Worm (Caenorhabditis elegans): Measurements from ENCODE around the gene ttr-47.
"Not testable (repeated sequence)": the region's sequence is repeated elsewhere in the genome, so short reads cannot be mapped to it uniquely, and the experiment has no call there.

The ttr-47 gene

DNA sequence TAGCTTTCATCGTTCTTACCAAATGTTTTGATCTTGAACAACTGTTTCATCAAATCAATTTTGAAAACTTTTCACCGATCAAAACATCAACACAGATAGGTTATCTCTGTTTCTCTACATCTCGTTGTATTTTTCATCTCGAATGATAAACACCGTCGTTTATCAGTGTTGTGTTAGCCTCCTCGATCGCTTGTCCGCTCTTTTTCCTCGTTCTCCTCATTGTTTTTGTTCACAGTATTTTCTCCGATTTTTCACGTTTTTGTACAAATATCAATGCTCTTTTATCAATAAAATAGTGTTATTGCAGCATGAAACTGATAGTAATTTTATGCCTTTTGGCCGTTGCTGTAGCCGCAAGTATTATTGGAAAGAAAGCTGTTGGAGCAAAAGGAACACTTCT lies at the start of gene ttr-47:
TSS of gene ttr-47 (plus strand) at position 308 of the 400 bp plus-strand sequence.
- TF ChIP-seq snu-23 (GFP tag; optimal IDR thresholded peaks at IDR 0.05): peak; percentile 16
- TF ChIP-seq nhr-71 (tag; optimal IDR thresholded peaks at IDR 0.05): peak; percentile 36
- TF ChIP-seq lsy-2 (tag; optimal IDR thresholded peaks at IDR 0.05): peak in 1 of 2 experiments; percentile 6
- TF ChIP-seq lin-39 (tag; optimal IDR thresholded peaks at IDR 0.05): no peak
- TF ChIP-seq nhr-84 (tag; optimal IDR thresholded peaks at IDR 0.05): no peak
- peak; percentile 15 for TF ChIP-seq blmp-1 (tag; optimal IDR thresholded peaks at IDR 0.05)
- TF ChIP-seq nhr-90 (tag; optimal IDR thresholded peaks at IDR 0.05; ENCODE audit: poor library complexity): no peak
- TF ChIP-seq lir-3 (tag; optimal IDR thresholded peaks at IDR 0.05; ENCODE audit: poor library complexity): no peak
- TF ChIP-seq lin-14 (GFP tag; optimal IDR thresholded peaks at IDR 0.05): peak; percentile 73
- TF ChIP-seq elt-3 (tag; optimal IDR thresholded peaks at IDR 0.05): peak in 1 of 6 experiments; percentile 32
- no peak for TF ChIP-seq ceh-82 (tag; optimal IDR thresholded peaks at IDR 0.05)
- peak; percentile 52 for TF ChIP-seq nhr-85 (tag)
- peak; percentile 19 for TF ChIP-seq rnt-1 (tag; optimal IDR thresholded peaks at IDR 0.05)
- TF ChIP-seq elt-2 (tag; optimal IDR thresholded peaks at IDR 0.05): peak; percentile 68

DNA sequence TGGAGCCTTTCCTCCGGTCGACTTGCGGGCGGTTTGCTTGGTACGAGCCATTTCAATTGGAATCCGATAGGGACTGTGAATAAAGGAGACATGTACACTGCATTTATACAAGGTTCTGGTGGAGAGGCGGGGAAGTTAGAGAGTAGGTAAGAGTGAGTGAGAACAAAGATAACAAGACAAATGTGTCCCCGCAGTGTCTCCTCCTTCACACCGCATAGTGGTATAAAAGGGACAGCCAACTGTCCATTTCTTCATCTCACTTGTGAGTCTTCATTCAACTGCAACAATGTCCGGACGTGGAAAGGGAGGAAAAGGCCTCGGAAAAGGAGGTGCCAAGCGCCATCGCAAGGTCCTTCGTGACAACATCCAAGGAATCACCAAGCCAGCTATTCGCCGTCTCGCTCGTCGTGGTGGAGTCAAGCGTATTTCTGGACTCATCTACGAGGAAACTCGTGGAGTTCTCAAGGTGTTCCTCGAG lies 24.9 kb upstream of the ttr-47 start, which contains the start of the genes his-17 and his-18:
TSS of gene his-17 (minus strand) at position 51 of the 478 bp plus-strand sequence.
TSS of gene his-18 (plus strand) at position 287 of the 478 bp plus-strand sequence.
- not testable (repeated sequence) for TF ChIP-seq egl-27 (tag; optimal IDR thresholded peaks at IDR 0.05); lin-35 (GFP tag; optimal IDR thresholded peaks at IDR 0.05); ceh-90 (tag; optimal IDR thresholded peaks at IDR 0.05)

DNA sequence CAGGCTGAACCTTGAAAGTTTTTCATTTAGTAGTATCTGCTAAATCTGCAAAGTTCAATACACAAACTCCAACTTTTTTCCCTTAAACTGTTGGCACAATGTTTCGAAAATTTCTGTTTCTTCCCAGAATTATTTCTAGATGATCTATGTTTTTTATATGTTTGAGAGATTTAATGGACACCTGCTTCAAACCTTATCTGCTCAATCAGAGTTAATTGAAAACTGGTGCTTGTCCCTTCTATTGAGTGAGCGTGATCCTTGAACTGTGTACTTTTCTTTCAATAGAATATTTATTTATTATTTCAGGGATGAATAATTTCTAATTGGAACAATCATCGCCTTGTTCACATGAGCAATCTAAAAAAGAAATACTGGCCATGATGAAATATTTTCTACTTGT lies 24.1 kb upstream of the ttr-47 start, which contains the start of gene frpr-13:
TSS of gene frpr-13 (plus strand) at position 301 of the 400 bp plus-strand sequence.
- TF ChIP-seq ces-1 (GFP tag; optimal IDR thresholded peaks at IDR 0.05) (no peak), lin-14 (GFP tag; optimal IDR thresholded peaks at IDR 0.05) (peak; percentile 8)

DNA sequence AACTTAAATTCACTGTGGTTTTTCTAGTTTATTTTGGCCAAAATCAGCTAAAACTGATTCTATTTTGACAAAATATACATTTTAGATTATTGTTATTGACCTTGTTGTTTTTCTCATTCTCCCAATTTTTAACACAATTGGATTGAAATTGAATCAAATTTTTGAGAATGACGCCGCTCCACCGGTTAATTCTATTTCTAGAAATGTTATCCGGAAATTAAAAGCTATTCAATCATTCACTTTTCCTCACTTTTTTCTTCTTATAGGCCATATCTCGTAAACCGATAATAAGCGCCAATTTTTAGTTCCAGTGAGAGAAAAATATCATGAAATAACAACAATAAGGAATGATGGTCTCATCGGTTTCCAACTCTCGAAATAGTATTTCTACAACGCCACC lies 20.2 kb upstream of the ttr-47 start, which contains the start of gene frpr-12:
TSS of gene frpr-12 (plus strand) at position 301 of the 400 bp plus-strand sequence.
- TF ChIP-seq nhr-20 (tag; optimal IDR thresholded peaks at IDR 0.05): no peak
- TF ChIP-seq ets-5 (GFP tag; IDR thresholded peaks at IDR 0.05): no peak
- TF ChIP-seq hlh-4 (tag; optimal IDR thresholded peaks at IDR 0.05): no peak

DNA sequence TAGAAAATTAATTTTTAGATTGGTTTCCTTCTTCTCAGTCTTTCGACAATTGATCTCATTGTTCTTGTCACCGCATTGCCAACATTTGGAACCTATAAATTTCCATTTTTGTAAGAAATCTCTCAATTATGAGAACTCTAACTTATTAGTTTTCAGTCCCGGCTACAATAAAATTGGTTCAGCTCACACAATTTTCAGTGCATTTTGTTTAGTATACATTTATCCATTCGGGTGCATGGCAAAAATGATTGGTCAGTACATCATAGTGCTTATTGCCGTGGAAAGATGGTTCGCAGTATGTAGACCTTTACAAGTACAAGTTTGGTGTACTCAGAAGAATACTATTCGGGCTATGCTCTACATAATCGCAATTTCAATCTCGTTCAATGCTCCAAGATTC lies 19.0 kb upstream of the ttr-47 start:
- TF ChIP-seq efl-1 (optimal IDR thresholded peaks at IDR 0.05) (no peak), efl-1 (GFP tag; optimal IDR thresholded peaks at IDR 0.05 in 1 of 2) (peak in 1 of 2 experiments; percentile 62), elt-3 (tag; optimal IDR thresholded peaks at IDR 0.05) (no peak), fkh-8 (tag; optimal IDR thresholded peaks at IDR 0.05) (peak; percentile 30), fos-1 (tag; optimal IDR thresholded peaks at IDR 0.05) (no peak), nhr-71 (tag; optimal IDR thresholded peaks at IDR 0.05) (peak; percentile 27)

DNA sequence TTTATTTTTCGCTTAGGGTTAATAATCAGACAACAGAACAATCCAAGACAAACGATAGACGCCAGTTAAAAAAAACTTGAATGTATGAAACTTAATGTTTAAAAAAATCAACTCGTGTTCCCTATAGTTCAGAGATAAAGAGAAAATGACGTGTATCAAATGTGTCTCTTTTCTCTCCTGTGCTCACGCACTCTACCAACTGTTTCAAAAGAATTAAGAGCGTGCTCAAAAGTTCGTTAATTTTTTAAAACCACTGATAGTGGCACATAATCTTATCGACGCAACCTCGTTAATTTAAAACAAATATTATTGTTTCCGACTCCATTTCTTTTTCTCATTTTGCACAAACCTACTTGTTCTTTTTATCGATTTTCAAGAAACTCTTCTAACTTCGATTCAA lies 17.2 kb upstream of the ttr-47 start:
- TF ChIP-seq elt-2 (tag; optimal IDR thresholded peaks at IDR 0.05) (peak; percentile 80), ama-1 (optimal IDR thresholded peaks at IDR 0.05) (no peak)

DNA sequence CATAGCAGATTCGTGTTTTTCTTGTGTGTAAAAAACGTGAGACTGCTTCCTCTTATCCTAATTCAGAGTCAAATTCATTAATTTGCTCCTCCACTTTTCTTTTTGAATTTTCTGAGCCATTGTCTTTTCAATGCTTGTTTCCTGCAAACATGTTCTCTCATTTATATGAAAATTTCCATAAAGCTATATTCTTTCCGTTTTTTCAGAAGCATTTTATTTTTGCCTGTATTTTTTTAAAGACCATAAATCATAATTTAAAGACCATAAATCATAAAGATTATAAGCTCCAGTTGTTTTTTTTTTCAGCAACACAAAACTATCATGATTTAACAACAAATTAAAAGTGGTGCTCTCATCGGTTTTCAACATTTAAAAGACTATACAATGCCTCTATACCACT lies 16.0 kb upstream of the ttr-47 start, which contains the start of gene frpr-11:
TSS of gene frpr-11 (plus strand) at position 301 of the 400 bp plus-strand sequence.
- no peak for TF ChIP-seq grh-1 (GFP tag; IDR thresholded peaks at IDR 0.05)
- no peak for TF ChIP-seq elt-3 (tag; optimal IDR thresholded peaks at IDR 0.05)
- no peak for TF ChIP-seq lir-3 (tag; optimal IDR thresholded peaks at IDR 0.05; ENCODE audit: poor library complexity)
- no peak for TF ChIP-seq ztf-4 (tag; optimal IDR thresholded peaks at IDR 0.05)
- no peak for TF ChIP-seq aha-1 (tag; optimal IDR thresholded peaks at IDR 0.05)
- no peak for TF ChIP-seq mep-1 (tag; optimal IDR thresholded peaks at IDR 0.05)
- no peak for TF ChIP-seq nhr-11 (tag; optimal IDR thresholded peaks at IDR 0.05)
- TF ChIP-seq nhr-237 (tag; optimal IDR thresholded peaks at IDR 0.05): no peak
- TF ChIP-seq unc-130 (tag; optimal IDR thresholded peaks at IDR 0.05): no peak
- no peak for TF ChIP-seq lsy-2 (tag; optimal IDR thresholded peaks at IDR 0.05)
- TF ChIP-seq unc-62 (GFP tag; optimal IDR thresholded peaks at IDR 0.05): no peak
- TF ChIP-seq pag-3 (tag; optimal IDR thresholded peaks at IDR 0.05; ENCODE audit: borderline replicate concordance, insufficient read depth): no peak
- TF ChIP-seq ceh-90 (tag; optimal IDR thresholded peaks at IDR 0.05): no peak
- TF ChIP-seq efl-3 (GFP tag; optimal IDR thresholded peaks at IDR 0.05): no peak
- TF ChIP-seq nhr-71 (tag; optimal IDR thresholded peaks at IDR 0.05): no peak
- TF ChIP-seq irx-1 (tag; optimal IDR thresholded peaks at IDR 0.05): no peak

All from whole organism, L1 larva.